1 fruit fly cellular context compared by ENCODE assay signal in genomic region chr3L:13938470-13939150, dm6.
TF ChIP-seq lines count a peak whose summit lies in the region.

No protein-coding gene starts in this region.

TF ChIP-seq in whole organism, embryonic, 481 proteins besides CTCF, POLR2A, EP300 and RAD21 (continued from another document and continues in another):
- TF ChIP-seq CG17802 (tag; optimal IDR thresholded peaks at IDR 0.05; lab: Kevin White, UChicago) (peak; percentile 36), sob (GFP tag; IDR thresholded peaks at IDR 0.05; lab: Robert Waterston, UW) (peak; percentile 49; the same call in 1 of the 2 replicates), unc-4 (GFP tag; IDR thresholded peaks at IDR 0.05; lab: Robert Waterston, UW; ENCODE audit: partially characterized antibody) (no peak), CG9215 (GFP tag; IDR thresholded peaks at IDR 0.05; lab: Robert Waterston, UW) (peak; percentile 76), CG32532 (GFP tag; IDR thresholded peaks at IDR 0.05; lab: Robert Waterston, UW) (no peak; the same call in none of the 2 replicates), twi (tag; optimal IDR thresholded peaks at IDR 0.05; lab: Kevin White, UChicago) (peak; percentile 81), CG4707 (GFP tag; optimal IDR thresholded peaks at IDR 0.05; lab: Kevin White, UChicago) (peak; percentile 29), CG17568 (GFP tag; optimal IDR thresholded peaks at IDR 0.05; lab: Kevin White, UChicago) (peak; percentile 83), CG10959 (GFP tag; IDR thresholded peaks at IDR 0.05; lab: Robert Waterston, UW) (no peak), CG11456 (GFP tag; IDR thresholded peaks at IDR 0.05; lab: Robert Waterston, UW) (peak; percentile 56), bbx (GFP tag; IDR thresholded peaks at IDR 0.05; lab: Robert Waterston, UW; ENCODE audit: partially characterized antibody) (no peak; the same call in 1 of the 2 replicates), CG9727 (GFP tag; optimal IDR thresholded peaks at IDR 0.05; lab: Kevin White, UChicago) (peak; percentile 90), aop (GFP tag; IDR thresholded peaks at IDR 0.05; lab: Robert Waterston, UW) (no peak), chinmo (GFP tag; IDR thresholded peaks at IDR 0.05; lab: Robert Waterston, UW; ENCODE audit: partially characterized antibody) (peak; percentile 36; the same call in 1 of the 4 replicates), ab (GFP tag; optimal IDR thresholded peaks at IDR 0.05; lab: Kevin White, UChicago) (peak; percentile 69), C15 (GFP tag; IDR thresholded peaks at IDR 0.05; lab: Robert Waterston, UW) (no peak), Stat92E (GFP tag; optimal IDR thresholded peaks at IDR 0.05; lab: Kevin White, UChicago) (no peak), disco-r (GFP tag; optimal IDR thresholded peaks at IDR 0.05; lab: Kevin White, UChicago) (peak; percentile 78), hb (GFP tag; IDR thresholded peaks at IDR 0.05; lab: Robert Waterston, UW; ENCODE audit: partially characterized antibody) (no peak), Gug (GFP tag; IDR thresholded peaks at IDR 0.05; lab: Robert Waterston, UW) (peak; percentile 67; the same call in 3 of the 4 replicates), HmgD (GFP tag; optimal IDR thresholded peaks at IDR 0.05; lab: Kevin White, UChicago) (peak; percentile 58), CG14965 (GFP tag; optimal IDR thresholded peaks at IDR 0.05; lab: Kevin White, UChicago; ENCODE audit: borderline replicate concordance) (peak; percentile 66), Dll (GFP tag; IDR thresholded peaks at IDR 0.05; lab: Robert Waterston, UW; ENCODE audit: partially characterized antibody) (no peak), CG17328 (GFP tag; IDR thresholded peaks at IDR 0.05; lab: Robert Waterston, UW) (0 out of 2 replicates have a peak, but pooled peaks have one; percentile 11), CG7271 (tag; optimal IDR thresholded peaks at IDR 0.05; lab: Kevin White, UChicago) (no peak), peb (GFP tag; IDR thresholded peaks at IDR 0.05; lab: Robert Waterston, UW) (peak; percentile 63), CG12942 (GFP tag; optimal IDR thresholded peaks at IDR 0.05; lab: Kevin White, UChicago) (peak; percentile 78), CG2202 (tag; optimal IDR thresholded peaks at IDR 0.05; lab: Kevin White, UChicago) (peak; percentile 49), zen2 (GFP tag; IDR thresholded peaks at IDR 0.05; lab: Robert Waterston, UW; ENCODE audit: partially characterized antibody) (no peak), E2f2 (GFP tag; IDR thresholded peaks at IDR 0.05; lab: Robert Waterston, UW) (peak; percentile 47), mam (GFP tag; optimal IDR thresholded peaks at IDR 0.05; lab: Kevin White, UChicago) (peak; percentile 89), yki (optimal IDR thresholded peaks at IDR 0.05; lab: Kevin White, UChicago) (no peak), CG8944 (GFP tag; optimal IDR thresholded peaks at IDR 0.05; lab: Kevin White, UChicago) (peak; percentile 76), esg (GFP tag; conservative IDR thresholded peaks at IDR 0.05; lab: Robert Waterston, UW) (peak; percentile 58), Nf-YC (tag; optimal IDR thresholded peaks at IDR 0.05; lab: Kevin White, UChicago) (peak; percentile 89), dmrt99B (tag; optimal IDR thresholded peaks at IDR 0.05; lab: Kevin White, UChicago) (peak; percentile 94), dan (GFP tag; IDR thresholded peaks at IDR 0.05; lab: Robert Waterston, UW) (no peak), CG4854 (GFP tag; optimal IDR thresholded peaks at IDR 0.05; lab: Kevin White, UChicago) (peak; percentile 80), ftz-f1 (GFP tag; optimal IDR thresholded peaks at IDR 0.05; lab: Kevin White, UChicago) (no peak), Rx (GFP tag; IDR thresholded peaks at IDR 0.05; lab: Robert Waterston, UW) (peak; percentile 72), CG16779 (GFP tag; IDR thresholded peaks at IDR 0.05; lab: Robert Waterston, UW) (no peak), sna (GFP tag; IDR thresholded peaks at IDR 0.05; lab: Robert Waterston, UW; ENCODE audit: partially characterized antibody) (no peak), klu (GFP tag; IDR thresholded peaks at IDR 0.05; lab: Robert Waterston, UW) (peak; percentile 74; the same call in 1 of the 2 replicates), kay (GFP tag; optimal IDR thresholded peaks at IDR 0.05; lab: Kevin White, UChicago) (peak; percentile 68), CG12236 (GFP tag; optimal IDR thresholded peaks at IDR 0.05; lab: Kevin White, UChicago) (peak; percentile 88), ERR (GFP tag; optimal IDR thresholded peaks at IDR 0.05; lab: Kevin White, UChicago) (peak; percentile 79), Hr78 (GFP tag; optimal IDR thresholded peaks at IDR 0.05; lab: Kevin White, UChicago) (peak in 1 of 2 experiments; percentile 80), CG16813 (GFP tag; IDR thresholded peaks at IDR 0.05; lab: Robert Waterston, UW; ENCODE audit: partially characterized antibody) (no peak), pita (GFP tag; optimal IDR thresholded peaks at IDR 0.05; lab: Kevin White, UChicago) (no peak), CG6683 (GFP tag; optimal IDR thresholded peaks at IDR 0.05; lab: Kevin White, UChicago) (peak; percentile 82), CG3281 (GFP tag; optimal IDR thresholded peaks at IDR 0.05; lab: Kevin White, UChicago) (peak; percentile 94), CG12659 (GFP tag; optimal IDR thresholded peaks at IDR 0.05; lab: Kevin White, UChicago) (peak; percentile 96), bsh (GFP tag; optimal IDR thresholded peaks at IDR 0.05; lab: Kevin White, UChicago) (peak; percentile 75 to 86), Deaf1 (tag; optimal IDR thresholded peaks at IDR 0.05; lab: Kevin White, UChicago) (no peak), Camta (GFP tag; optimal IDR thresholded peaks at IDR 0.05; lab: Kevin White, UChicago) (peak; percentile 90), CG1647 (GFP tag; optimal IDR thresholded peaks at IDR 0.05; lab: Kevin White, UChicago) (peak; percentile 75), Lim3 (GFP tag; IDR thresholded peaks at IDR 0.05; lab: Robert Waterston, UW) (no peak), CG13123 (GFP tag; optimal IDR thresholded peaks at IDR 0.05; lab: Kevin White, UChicago) (peak; percentile 73), ara (GFP tag; IDR thresholded peaks at IDR 0.05; lab: Robert Waterston, UW) (peak; percentile 52), odd (GFP tag; optimal IDR thresholded peaks at IDR 0.05; lab: Kevin White, UChicago) (peak; percentile 92), CG10431 (GFP tag; optimal IDR thresholded peaks at IDR 0.05; lab: Kevin White, UChicago) (peak; percentile 58), Poxn (GFP tag; IDR thresholded peaks at IDR 0.05; lab: Robert Waterston, UW) (no peak), Sox100B (GFP tag; optimal IDR thresholded peaks at IDR 0.05; lab: Kevin White, UChicago) (peak; percentile 96), jing (GFP tag; optimal IDR thresholded peaks at IDR 0.05; lab: Kevin White, UChicago) (peak; percentile 66), Scr (GFP tag; IDR thresholded peaks at IDR 0.05; lab: Robert Waterston, UW; ENCODE audit: partially characterized antibody) (no peak), Taf1 (GFP tag; IDR thresholded peaks at IDR 0.05; lab: Robert Waterston, UW) (peak; percentile 47; the same call in 1 of the 2 replicates), Dek (tag; optimal IDR thresholded peaks at IDR 0.05; lab: Kevin White, UChicago) (peak; percentile 67), sd (tag; optimal IDR thresholded peaks at IDR 0.05; lab: Kevin White, UChicago) (peak; percentile 56), Optix (GFP tag; IDR thresholded peaks at IDR 0.05; lab: Robert Waterston, UW) (0 out of 3 replicates have a peak, but pooled peaks have one; percentile 5), NC2β (GFP tag; optimal IDR thresholded peaks at IDR 0.05; lab: Kevin White, UChicago) (peak; percentile 82), wdn (GFP tag; IDR thresholded peaks at IDR 0.05; lab: Robert Waterston, UW) (peak; percentile 50; the same call in 1 of the 2 replicates), ewg (GFP tag; optimal IDR thresholded peaks at IDR 0.05; lab: Kevin White, UChicago) (peak; percentile 77), CG5180 (GFP tag; optimal IDR thresholded peaks at IDR 0.05; lab: Kevin White, UChicago) (peak; percentile 81), Vsx1 (GFP tag; optimal IDR thresholded peaks at IDR 0.05; lab: Kevin White, UChicago) (peak; percentile 58), CG11398 (GFP tag; optimal IDR thresholded peaks at IDR 0.05; lab: Kevin White, UChicago) (peak; percentile 86), sug (tag; optimal IDR thresholded peaks at IDR 0.05; lab: Kevin White, UChicago) (peak; percentile 91), Oli (tag; optimal IDR thresholded peaks at IDR 0.05; lab: Kevin White, UChicago) (peak; percentile 95), gcm (GFP tag; optimal IDR thresholded peaks at IDR 0.05; lab: Kevin White, UChicago) (peak; percentile 69), pfk (GFP tag; optimal IDR thresholded peaks at IDR 0.05; lab: Kevin White, UChicago) (no peak), CG14014 (GFP tag; IDR thresholded peaks at IDR 0.05; lab: Robert Waterston, UW) (peak; percentile 76), btn (GFP tag; optimal IDR thresholded peaks at IDR 0.05; lab: Kevin White, UChicago) (peak; percentile 88), Tbp (GFP tag; optimal IDR thresholded peaks at IDR 0.05; lab: Kevin White, UChicago) (no peak), CG18764 (GFP tag; optimal IDR thresholded peaks at IDR 0.05; lab: Kevin White, UChicago) (peak; percentile 73), pho (GFP tag; optimal IDR thresholded peaks at IDR 0.05; lab: Kevin White, UChicago) (peak; percentile 92), crp (GFP tag; optimal IDR thresholded peaks at IDR 0.05; lab: Kevin White, UChicago) (peak in 1 of 2 experiments; percentile 48), Dip2 (GFP tag; IDR thresholded peaks at IDR 0.05; lab: Robert Waterston, UW) (no peak), vvl (GFP tag; IDR thresholded peaks at IDR 0.05; lab: Robert Waterston, UW) (peak; percentile 60; the same call in 1 of the 2 replicates), ssp (GFP tag; IDR thresholded peaks at IDR 0.05; lab: Robert Waterston, UW) (peak; percentile 60; the same call in 1 of the 2 replicates), Sry-δ (GFP tag; optimal IDR thresholded peaks at IDR 0.05; lab: Kevin White, UChicago) (peak; percentile 56), Atf3 (GFP tag; optimal IDR thresholded peaks at IDR 0.05; lab: Kevin White, UChicago) (peak; percentile 79), D19B (GFP tag; optimal IDR thresholded peaks at IDR 0.05; lab: Kevin White, UChicago) (peak; percentile 80), Jarid2 (GFP tag; optimal IDR thresholded peaks at IDR 0.05; lab: Kevin White, UChicago) (no peak), CG1603 (tag; optimal IDR thresholded peaks at IDR 0.05; lab: Kevin White, UChicago) (peak; percentile 29), CG10366 (GFP tag; IDR thresholded peaks at IDR 0.05; lab: Robert Waterston, UW) (no peak; the same call in 1 of the 2 replicates), ttk (GFP tag; IDR thresholded peaks at IDR 0.05; lab: Robert Waterston, UW) (peak; percentile 58), gce (GFP tag; IDR thresholded peaks at IDR 0.05; lab: Robert Waterston, UW) (peak; percentile 58; the same call in 1 of the 3 replicates), dysf (GFP tag; IDR thresholded peaks at IDR 0.05; lab: Robert Waterston, UW) (peak; percentile 87), gem (tag; optimal IDR thresholded peaks at IDR 0.05; lab: Kevin White, UChicago) (peak; percentile 90), CG4282 (GFP tag; optimal IDR thresholded peaks at IDR 0.05; lab: Kevin White, UChicago) (peak; percentile 84), cg (GFP tag; optimal IDR thresholded peaks at IDR 0.05; lab: Kevin White, UChicago) (no peak), CG6175 (GFP tag; IDR thresholded peaks at IDR 0.05; lab: Robert Waterston, UW) (no peak), Ets97D (GFP tag; optimal IDR thresholded peaks at IDR 0.05; lab: Kevin White, UChicago) (peak; percentile 10), PHDP (tag; optimal IDR thresholded peaks at IDR 0.05; lab: Kevin White, UChicago) (peak; percentile 86), Opbp (GFP tag; IDR thresholded peaks at IDR 0.05; lab: Robert Waterston, UW; ENCODE audit: partially characterized antibody) (no peak), CG14441 (GFP tag; IDR thresholded peaks at IDR 0.05; lab: Robert Waterston, UW) (peak; percentile 65), NK7.1 (GFP tag; optimal IDR thresholded peaks at IDR 0.05; lab: Kevin White, UChicago) (peak; percentile 87), CG1529 (GFP tag; optimal IDR thresholded peaks at IDR 0.05; lab: Kevin White, UChicago) (peak; percentile 88), CG17359 (tag; optimal IDR thresholded peaks at IDR 0.05; lab: Kevin White, UChicago) (peak; percentile 78), lilli (GFP tag; optimal IDR thresholded peaks at IDR 0.05; lab: Kevin White, UChicago) (peak; percentile 91), CG8359 (GFP tag; optimal IDR thresholded peaks at IDR 0.05; lab: Kevin White, UChicago; ENCODE audit: borderline replicate concordance) (peak; percentile 74), exex (tag; optimal IDR thresholded peaks at IDR 0.05; lab: Kevin White, UChicago) (peak; percentile 73), Hsf (GFP tag; optimal IDR thresholded peaks at IDR 0.05; lab: Kevin White, UChicago) (peak; percentile 92), Dref (GFP tag; IDR thresholded peaks at IDR 0.05; lab: Robert Waterston, UW) (no peak), grn (GFP tag; optimal IDR thresholded peaks at IDR 0.05; lab: Kevin White, UChicago) (peak; percentile 83), trem (tag; optimal IDR thresholded peaks at IDR 0.05; lab: Kevin White, UChicago) (peak; percentile 70), lbe (GFP tag; optimal IDR thresholded peaks at IDR 0.05; lab: Kevin White, UChicago) (peak; percentile 68), CG18011 (GFP tag; optimal IDR thresholded peaks at IDR 0.05; lab: Kevin White, UChicago) (peak; percentile 75), nerfin-1 (tag; optimal IDR thresholded peaks at IDR 0.05; lab: Kevin White, UChicago) (peak; percentile 90), CG13287 (GFP tag; IDR thresholded peaks at IDR 0.05; lab: Robert Waterston, UW; ENCODE audit: partially characterized antibody) (no peak), Hmx (GFP tag; optimal IDR thresholded peaks at IDR 0.05; lab: Kevin White, UChicago) (peak; percentile 81), br (optimal IDR thresholded peaks at IDR 0.05; lab: Kevin White, UChicago) (no peak), CG10274 (GFP tag; optimal IDR thresholded peaks at IDR 0.05; lab: Kevin White, UChicago) (peak; percentile 82), CG11247 (GFP tag; IDR thresholded peaks at IDR 0.05; lab: Robert Waterston, UW) (peak; percentile 35; the same call in 1 of the 2 replicates), CG4404 (GFP tag; IDR thresholded peaks at IDR 0.05; lab: Robert Waterston, UW) (peak; percentile 70), CG3407 (GFP tag; optimal IDR thresholded peaks at IDR 0.05; lab: Kevin White, UChicago) (peak; percentile 62), CG2875 (GFP tag; optimal IDR thresholded peaks at IDR 0.05; lab: Kevin White, UChicago) (peak; percentile 75), amos (GFP tag; IDR thresholded peaks at IDR 0.05; lab: Robert Waterston, UW; ENCODE audit: partially characterized antibody) (no peak), row (GFP tag; IDR thresholded peaks at IDR 0.05; lab: Robert Waterston, UW) (peak; percentile 85)
